Fruit fly (Drosophila melanogaster) whole organism, embryonic: ENCODE measurements around the gene SMC6.

Experiments
- Aef1 ChIP-seq: fragments of 200-800 bp; sonication (Bioruptor generic); IDR thresholded peaks from 3 replicates; pipeline ENCODE4 v1.3.6; 2022; ENCODE audit warnings: missing biosample characterization, missing genetic modification characterization
- Antp ChIP-seq: fragments of 200-800 bp; sonication (Bioruptor generic); optimal IDR thresholded peaks from 3 replicates; lab custom pipeline; 2016; ENCODE audit warnings: missing biosample characterization, missing genetic modification characterization
- Atf3 ChIP-seq: fragments of 200-800 bp; sonication (Bioruptor generic); optimal IDR thresholded peaks from 3 replicates; lab custom pipeline; 2016; ENCODE audit warnings: missing biosample characterization, missing genetic modification characterization
- CG10209 ChIP-seq: fragments of 200-800 bp; sonication (Bioruptor generic); optimal IDR thresholded peaks from 3 replicates; lab custom pipeline; 2017; ENCODE audit warnings: missing biosample characterization, mild to moderate bottlenecking, missing genetic modification characterization, missing genetic modification reagents
- CG10543 ChIP-seq: fragments of 200-800 bp; sonication (Bioruptor generic); optimal IDR thresholded peaks from 3 replicates; lab custom pipeline; 2017; ENCODE audit warnings: missing biosample characterization, mild to moderate bottlenecking, missing genetic modification characterization, moderate library complexity
- CG11456 ChIP-seq: fragments of 200-800 bp; sonication (Bioruptor generic); IDR thresholded peaks from 3 replicates; pipeline ENCODE4 v1.3.6; 2022; ENCODE audit warnings: missing biosample characterization, missing genetic modification characterization
- CG12155 ChIP-seq: fragments of 200-800 bp; sonication (Bioruptor generic); optimal IDR thresholded peaks from 3 replicates; lab custom pipeline; 2016; ENCODE audit warnings: missing biosample characterization, missing genetic modification characterization
- CG14050 ChIP-seq: fragments of 200-800 bp; sonication (Bioruptor generic); IDR thresholded peaks from 3 replicates; pipeline ENCODE4 v1.3.6; 2022; ENCODE audit warnings: missing biosample characterization, missing genetic modification characterization
- CG14667 ChIP-seq: fragments of 200-800 bp; sonication (Bioruptor generic); IDR thresholded peaks from 2 replicates; pipeline ENCODE4 v1.3.6; 2022; ENCODE audit warnings: missing biosample characterization, missing genetic modification characterization
- CG15011 ChIP-seq: fragments of 200-800 bp; sonication (Bioruptor generic); optimal IDR thresholded peaks from 3 replicates; lab custom pipeline; 2018; ENCODE audit warnings: missing biosample characterization, mild to moderate bottlenecking, missing genetic modification characterization
- CG16813 ChIP-seq: fragments of 200-800 bp; sonication (Bioruptor generic); IDR thresholded peaks from 3 replicates; pipeline ENCODE4 v1.3.6; 2022; ENCODE audit warnings: missing biosample characterization, missing genetic modification characterization; ENCODE audit not compliant: partially characterized antibody
- CG17568 ChIP-seq: fragments of 200-800 bp; sonication (Bioruptor generic); optimal IDR thresholded peaks from 2 replicates; lab custom pipeline; 2018; ENCODE audit warnings: missing biosample characterization, mild to moderate bottlenecking, missing genetic modification characterization, moderate library complexity
- CG18619 ChIP-seq: fragments of 200-800 bp; sonication (Bioruptor generic); optimal IDR thresholded peaks from 3 replicates; lab custom pipeline; 2017; ENCODE audit warnings: missing biosample characterization, mild to moderate bottlenecking, missing genetic modification characterization
- CG31365 ChIP-seq: fragments of 200-800 bp; sonication (Bioruptor generic); optimal IDR thresholded peaks from 2 replicates; lab custom pipeline; 2018; ENCODE audit warnings: missing biosample characterization, mild to moderate bottlenecking, missing genetic modification characterization
- CG31388 ChIP-seq: fragments of 200-800 bp; sonication (Bioruptor generic); optimal IDR thresholded peaks from 2 replicates; lab custom pipeline; 2016; ENCODE audit warnings: missing biosample characterization, missing genetic modification characterization
- CG32772 ChIP-seq: fragments of 200-800 bp; sonication (Bioruptor generic); IDR thresholded peaks from 2 replicates; pipeline ENCODE4 v1.3.6; 2022; ENCODE audit warnings: missing biosample characterization, missing genetic modification characterization
- CG4424 ChIP-seq: fragments of 200-800 bp; sonication (Bioruptor generic); optimal IDR thresholded peaks from 3 replicates; lab custom pipeline; 2016; ENCODE audit warnings: missing biosample characterization, missing genetic modification characterization
- CG6683 ChIP-seq: fragments of 200-800 bp; sonication (Bioruptor generic); optimal IDR thresholded peaks from 2 replicates; lab custom pipeline; 2017; ENCODE audit warnings: missing biosample characterization, mild to moderate bottlenecking, missing genetic modification characterization, missing genetic modification reagents
- CG6765 ChIP-seq: fragments of 200-800 bp; sonication (Bioruptor generic); optimal IDR thresholded peaks from 3 replicates; lab custom pipeline; 2017; ENCODE audit warnings: missing biosample characterization, mild to moderate bottlenecking, missing genetic modification characterization
- CG7928 ChIP-seq: fragments of 200-800 bp; sonication (Bioruptor generic); optimal IDR thresholded peaks from 2 replicates; lab custom pipeline; 2017; ENCODE audit warnings: missing biosample characterization, mild to moderate bottlenecking, missing genetic modification characterization
- CG8281 ChIP-seq: fragments of 200-800 bp; sonication (Bioruptor generic); optimal IDR thresholded peaks from 2 replicates; lab custom pipeline; 2018; ENCODE audit warnings: missing biosample characterization, mild to moderate bottlenecking, missing genetic modification characterization, moderate library complexity
- Dad ChIP-seq: fragments of 200-800 bp; sonication (Bioruptor generic); optimal IDR thresholded peaks from 3 replicates; lab custom pipeline; 2016; ENCODE audit warnings: missing biosample characterization, missing genetic modification characterization
- Eip74EF ChIP-seq, 2 experiments: fragments of 200-800 bp in 1 of 2; fragments of >200 bp in 1 of 2; sonication (Bioruptor generic) in 1 of 2; optimal IDR thresholded peaks; 2 replicates each; lab custom pipeline; 2017 to 2019; ENCODE audit warnings: missing biosample characterization in 2 of 2, missing genetic modification characterization in 2 of 2, mild to moderate bottlenecking in 1 of 2, moderate library complexity in 1 of 2
- Ets65A ChIP-seq: fragments of 200-800 bp; sonication (Bioruptor generic); peaks from one replicate; lab custom pipeline; 2016; ENCODE audit warnings: missing biosample characterization, missing genetic modification characterization
- Fer2 ChIP-seq: fragments of 200-800 bp; sonication (Bioruptor generic); optimal IDR thresholded peaks from 2 replicates; lab custom pipeline; 2018; ENCODE audit warnings: missing biosample characterization, mild to moderate bottlenecking, missing genetic modification characterization, moderate library complexity
- MESR4 ChIP-seq: fragments of 200-800 bp; sonication (Bioruptor generic); optimal IDR thresholded peaks from 2 replicates; lab custom pipeline; 2018; ENCODE audit warnings: missing biosample characterization, mild to moderate bottlenecking, missing genetic modification characterization, moderate library complexity
- Oli ChIP-seq: fragments of 200-800 bp; sonication (Bioruptor generic); optimal IDR thresholded peaks from 2 replicates; lab custom pipeline; 2018; ENCODE audit warnings: missing biosample characterization, mild to moderate bottlenecking, missing genetic modification characterization, moderate library complexity
- Rfx ChIP-seq: fragments of 200-800 bp; sonication (Bioruptor generic); IDR thresholded peaks from 2 replicates; pipeline ENCODE4 v1.3.6; 2022; ENCODE audit warnings: missing biosample characterization, missing genetic modification characterization
- Side ChIP-seq: fragments of 200-800 bp; sonication (Bioruptor generic); optimal IDR thresholded peaks from 2 replicates; lab custom pipeline; 2016; ENCODE audit warnings: missing biosample characterization, missing genetic modification characterization
- ara ChIP-seq: fragments of 200-800 bp; sonication (Bioruptor generic); IDR thresholded peaks from 2 replicates; pipeline ENCODE4 v1.3.6; 2022; ENCODE audit warnings: missing biosample characterization, missing genetic modification characterization
- chinmo ChIP-seq: fragments of 200-800 bp; sonication (Bioruptor generic); IDR thresholded peaks from 4 replicates; pipeline ENCODE4 v1.3.6; 2022; ENCODE audit warnings: missing biosample characterization, missing genetic modification characterization; ENCODE audit not compliant: partially characterized antibody
- chn ChIP-seq: fragments of 200-800 bp; sonication (Bioruptor generic); optimal IDR thresholded peaks from 2 replicates; lab custom pipeline; 2016; ENCODE audit warnings: missing biosample characterization, missing genetic modification characterization
- ci ChIP-seq: fragments of 200-800 bp; sonication (Bioruptor generic); IDR thresholded peaks from 3 replicates; pipeline ENCODE4 v1.3.6; 2022; ENCODE audit warnings: missing biosample characterization, missing genetic modification characterization
- dmrt99B ChIP-seq: fragments of 200-800 bp; sonication (Bioruptor generic); optimal IDR thresholded peaks from 2 replicates; lab custom pipeline; 2018; ENCODE audit warnings: missing biosample characterization, mild to moderate bottlenecking, missing genetic modification characterization, moderate library complexity
- ewg ChIP-seq: fragments of 200-800 bp; sonication (Bioruptor generic); optimal IDR thresholded peaks from 3 replicates; lab custom pipeline; 2017; ENCODE audit warnings: mild to moderate bottlenecking, missing biosample characterization, missing genetic modification reagents, missing genetic modification characterization
- gsb ChIP-seq: fragments of 200-800 bp; sonication (Bioruptor generic); IDR thresholded peaks from 2 replicates; pipeline ENCODE4 v1.3.6; 2022; ENCODE audit warnings: missing biosample characterization, missing genetic modification characterization
- gt ChIP-seq: fragments of 200-800 bp; sonication (Bioruptor generic); IDR thresholded peaks from 2 replicates; pipeline ENCODE4 v1.3.6; 2022; ENCODE audit warnings: missing biosample characterization, missing genetic modification characterization
- hth ChIP-seq: fragments of >200 bp; optimal IDR thresholded peaks from 2 replicates; lab custom pipeline; 2017; ENCODE audit warnings: inconsistent platforms
- lab ChIP-seq: fragments of 200-800 bp; sonication (Bioruptor generic); optimal IDR thresholded peaks from 3 replicates; lab custom pipeline; 2017; ENCODE audit warnings: missing biosample characterization, missing genetic modification characterization, mild to moderate bottlenecking, moderate library complexity, missing genetic modification reagents
- mld ChIP-seq: fragments of 200-800 bp; sonication (Bioruptor generic); IDR thresholded peaks from 3 replicates; pipeline ENCODE4 v1.3.6; 2022; ENCODE audit warnings: missing biosample characterization, missing genetic modification characterization; ENCODE audit not compliant: partially characterized antibody
- pan ChIP-seq, 4 experiments: fragments of >200 bp in 3 of 4; fragments of 200-800 bp in 1 of 4; sonication (Bioruptor generic) in 1 of 4; optimal IDR thresholded peaks in 3 of 4; IDR thresholded peaks in 1 of 4; 2 replicates each; pipeline versions ENCODE4 v1.3.6 to Lab custom; 2017 to 2022; ENCODE audit warnings: missing biosample characterization in 2 of 4, missing genetic modification characterization in 2 of 4, mixed read lengths in 1 of 4
- pzg ChIP-seq: fragments of 200-800 bp; sonication (Bioruptor generic); optimal IDR thresholded peaks from 3 replicates; lab custom pipeline; 2018; ENCODE audit warnings: missing biosample characterization, mild to moderate bottlenecking, missing genetic modification characterization, moderate library complexity
- sisA ChIP-seq: fragments of 200-800 bp; sonication (Bioruptor generic); IDR thresholded peaks from 2 replicates; pipeline ENCODE4 v1.3.6; 2022; ENCODE audit warnings: missing biosample characterization, missing genetic modification characterization
- stc ChIP-seq: fragments of 200-800 bp; sonication (Bioruptor generic); IDR thresholded peaks from 2 replicates; pipeline ENCODE4 v1.3.6; 2022; ENCODE audit warnings: missing biosample characterization, missing genetic modification characterization
- tx ChIP-seq: fragments of 200-800 bp; sonication (Bioruptor generic); optimal IDR thresholded peaks from 2 replicates; lab custom pipeline; 2016; ENCODE audit warnings: missing biosample characterization, missing genetic modification characterization
- zen2 ChIP-seq: fragments of 200-800 bp; sonication (Bioruptor generic); IDR thresholded peaks from 3 replicates; pipeline ENCODE4 v1.3.6; 2022; ENCODE audit warnings: missing biosample characterization, missing genetic modification characterization; ENCODE audit not compliant: partially characterized antibody

Gene SMC6

dm6 chr3R:24230423-24231205 is 37.4 kb upstream of the SMC6 start, which contains the start of gene mask (continued):
- TF ChIP-seq CG10209 (GFP tag; lab: Kevin White, UChicago) (peak; percentile 74), CG4424 (GFP tag; lab: Kevin White, UChicago) (peak; percentile 70), CG14667 (GFP tag; lab: Robert Waterston, UW) (peak; percentile 67), gsb (0 out of 2 replicates have a peak, but pooled peaks have one; percentile 13), Aef1 (GFP tag; lab: Robert Waterston, UW) (peak; percentile 69), Side (GFP tag; lab: Kevin White, UChicago) (peak; percentile 86), Atf3 (peak; percentile 73), zen2 (GFP tag; lab: Robert Waterston, UW) (no peak), stc (GFP tag; lab: Robert Waterston, UW) (peak; percentile 69; the same call in 1 of the 2 replicates), Ets65A (GFP tag; lab: Kevin White, UChicago) (peak; percentile 97), CG14050 (peak; percentile 58), tx (GFP tag; lab: Kevin White, UChicago) (peak; percentile 30), Fer2 (tag; lab: Kevin White, UChicago) (peak; percentile 82), Oli (tag; lab: Kevin White, UChicago) (peak; percentile 43), CG11456 (peak; percentile 95), lab (GFP tag; lab: Kevin White, UChicago) (peak; percentile 87), pzg (GFP tag; lab: Kevin White, UChicago) (peak; percentile 61), ewg (GFP tag; lab: Kevin White, UChicago) (peak; percentile 43), gt (GFP tag; lab: Robert Waterston, UW) (peak; percentile 40; the same call in 1 of the 2 replicates), Rfx (peak; percentile 93), CG16813 (GFP tag; lab: Robert Waterston, UW) (no peak; the same call in 2 of the 3 replicates), CG31388 (GFP tag; lab: Kevin White, UChicago) (no peak), Dad (peak; percentile 80), CG15011 (GFP tag; lab: Kevin White, UChicago) (peak; percentile 70), chn (GFP tag; lab: Kevin White, UChicago) (peak; percentile 65), MESR4 (GFP tag; lab: Kevin White, UChicago) (peak; percentile 84), CG6683 (GFP tag; lab: Kevin White, UChicago) (peak; percentile 0), CG10543 (GFP tag; lab: Kevin White, UChicago) (peak; percentile 92), ci (GFP tag; lab: Robert Waterston, UW) (peak; percentile 93), Antp (GFP tag; lab: Kevin White, UChicago) (peak; percentile 56), CG31365 (tag; lab: Kevin White, UChicago) (no peak), CG17568 (GFP tag; lab: Kevin White, UChicago) (peak; percentile 58), dmrt99B (tag; lab: Kevin White, UChicago) (no peak), mld (GFP tag; lab: Robert Waterston, UW) (no peak), sisA (GFP tag; lab: Robert Waterston, UW) (peak; percentile 31; the same call in 1 of the 2 replicates), CG7928 (GFP tag; lab: Kevin White, UChicago) (peak; percentile 12), ara (GFP tag; lab: Robert Waterston, UW) (peak; percentile 71), Eip74EF (GFP tag; optimal IDR thresholded peaks at IDR 0.05; lab: Kevin White, UChicago) (peak in 1 of 2 experiments; percentile 25), CG12155 (GFP tag; lab: Kevin White, UChicago) (peak; percentile 31), CG6765 (peak; percentile 87), hth (no peak), CG8281 (tag; lab: Kevin White, UChicago) (no peak), pan (optimal IDR thresholded peaks at IDR 0.05; lab: Kevin White, UChicago) (no peak), pan (GFP tag; optimal IDR thresholded peaks at IDR 0.05 in 1 of 2, IDR thresholded peaks at IDR 0.05 in 1 of 2) (peak in 1 of 2 experiments; percentile 80), CG32772 (GFP tag; lab: Robert Waterston, UW) (peak; percentile 61; the same call in 1 of the 2 replicates), CG18619 (peak; percentile 88), chinmo (GFP tag; lab: Robert Waterston, UW) (no peak)
- TF ChIP-seq, all 482 proteins: peak for 384
